Fruit fly (Drosophila melanogaster) whole organism, prepupa: ENCODE results near the gene Sr-CIV.

ENCODE experiments used
- Blimp-1 ChIP-seq: fragments of 200-800 bp; sonication (Bioruptor generic); optimal IDR thresholded peaks from 3 replicates; lab custom pipeline; 2017; ENCODE audit warnings: missing biosample characterization, missing genetic modification characterization, mild to moderate bottlenecking, moderate library complexity, missing genetic modification reagents
- CG10631 ChIP-seq: fragments of 200-800 bp; sonication (Bioruptor generic); optimal IDR thresholded peaks from 2 replicates; lab custom pipeline; 2016; ENCODE audit warnings: missing biosample characterization, missing genetic modification characterization
- CG10669 ChIP-seq: fragments of 200-800 bp; sonication (Bioruptor generic); optimal IDR thresholded peaks from 3 replicates; lab custom pipeline; 2018; ENCODE audit warnings: missing biosample characterization, mild to moderate bottlenecking, missing genetic modification characterization, moderate library complexity
- CG11762 ChIP-seq: fragments of 200-800 bp; sonication (Bioruptor generic); optimal IDR thresholded peaks from 3 replicates; lab custom pipeline; 2016; ENCODE audit warnings: missing biosample characterization, missing genetic modification characterization; ENCODE audit not compliant: insufficient read depth
- CG11902 ChIP-seq: fragments of 200-800 bp; sonication (Bioruptor generic); optimal IDR thresholded peaks from 3 replicates; lab custom pipeline; 2016; ENCODE audit warnings: missing biosample characterization, missing genetic modification characterization
- CG15336 ChIP-seq: fragments of 200-800 bp; sonication (Bioruptor generic); IDR thresholded peaks from 2 replicates; pipeline ENCODE4 v1.3.6; 2022; ENCODE audit warnings: missing biosample characterization, missing genetic modification characterization
- CG1621 ChIP-seq: fragments of 200-800 bp; sonication (Bioruptor generic); optimal IDR thresholded peaks from 3 replicates; lab custom pipeline; 2018; ENCODE audit warnings: missing biosample characterization, mild to moderate bottlenecking, missing genetic modification characterization
- CG3032 ChIP-seq: fragments of 200-800 bp; optimal IDR thresholded peaks from 2 replicates; lab custom pipeline; 2019; ENCODE audit warnings: missing biosample characterization, mild to moderate bottlenecking, missing genetic modification characterization, moderate library complexity
- CG31627 ChIP-seq: fragments of 200-800 bp; sonication (Bioruptor generic); optimal IDR thresholded peaks from 3 replicates; lab custom pipeline; 2016; ENCODE audit warnings: missing biosample characterization, missing genetic modification characterization
- CG3919 ChIP-seq: fragments of 200-800 bp; sonication (Bioruptor generic); optimal IDR thresholded peaks from 3 replicates; lab custom pipeline; 2016; ENCODE audit warnings: missing biosample characterization, missing genetic modification characterization
- CG4318 ChIP-seq: fragments of 200-800 bp; sonication (Bioruptor generic); optimal IDR thresholded peaks from 3 replicates; lab custom pipeline; 2017; ENCODE audit warnings: missing biosample characterization, mild to moderate bottlenecking, missing genetic modification characterization
- CG6163 ChIP-seq: fragments of 200-800 bp; sonication (Bioruptor generic); IDR thresholded peaks from 3 replicates; pipeline ENCODE4 v1.3.6; 2022; ENCODE audit warnings: missing biosample characterization, missing genetic modification characterization
- CG6276 ChIP-seq: fragments of 200-800 bp; sonication (Bioruptor generic); optimal IDR thresholded peaks from 2 replicates; lab custom pipeline; 2017; ENCODE audit warnings: missing biosample characterization, mild to moderate bottlenecking, missing genetic modification characterization
- CG6792 ChIP-seq: fragments of 200-800 bp; sonication (Bioruptor generic); optimal IDR thresholded peaks from 3 replicates; lab custom pipeline; 2016; ENCODE audit warnings: missing biosample characterization, missing genetic modification characterization
- CG6808 ChIP-seq: fragments of 200-800 bp; sonication (Bioruptor generic); optimal IDR thresholded peaks from 3 replicates; lab custom pipeline; 2017; ENCODE audit warnings: missing biosample characterization, missing genetic modification characterization, mild to moderate bottlenecking, moderate library complexity, missing genetic modification reagents
- CG7368 ChIP-seq: fragments of 200-800 bp; sonication (Bioruptor generic); optimal IDR thresholded peaks from 3 replicates; lab custom pipeline; 2016; ENCODE audit warnings: missing biosample characterization, missing genetic modification characterization
- CG8119 ChIP-seq: fragments of 200-800 bp; sonication (Bioruptor generic); IDR thresholded peaks from 3 replicates; pipeline ENCODE4 v1.3.6; 2022; ENCODE audit warnings: missing biosample characterization, missing genetic modification characterization
- CG8632 ChIP-seq: fragments of 200-800 bp; sonication (Bioruptor generic); optimal IDR thresholded peaks from 3 replicates; lab custom pipeline; 2016; ENCODE audit warnings: missing biosample characterization, missing genetic modification characterization
- CG9139 ChIP-seq: fragments of 200-800 bp; sonication (Bioruptor generic); optimal IDR thresholded peaks from 3 replicates; lab custom pipeline; 2017; ENCODE audit warnings: missing biosample characterization, mild to moderate bottlenecking, missing genetic modification characterization
- Eip75B ChIP-seq: fragments of 200-800 bp; sonication (Bioruptor generic); optimal IDR thresholded peaks from 3 replicates; lab custom pipeline; 2016; ENCODE audit warnings: missing biosample characterization, missing genetic modification characterization
- Eip78C ChIP-seq: fragments of 200-800 bp; sonication (Bioruptor generic); peaks from one replicate; lab custom pipeline; 2016; ENCODE audit warnings: missing biosample characterization, missing genetic modification characterization
- Eip93F ChIP-seq: fragments of 200-800 bp; sonication (Bioruptor generic); optimal IDR thresholded peaks from 2 replicates; lab custom pipeline; 2016; ENCODE audit warnings: missing biosample characterization, mild to moderate bottlenecking, missing genetic modification characterization
- Ets21C ChIP-seq: fragments of 200-800 bp; sonication (Bioruptor generic); optimal IDR thresholded peaks from 3 replicates; lab custom pipeline; 2016; ENCODE audit warnings: missing biosample characterization, missing genetic modification characterization
- Ets96B ChIP-seq: fragments of 200-800 bp; optimal IDR thresholded peaks from 2 replicates; lab custom pipeline; 2019; ENCODE audit warnings: missing biosample characterization, mild to moderate bottlenecking, missing genetic modification characterization, moderate library complexity
- Hr4 ChIP-seq: fragments of 200-800 bp; sonication (Bioruptor generic); optimal IDR thresholded peaks from 3 replicates; lab custom pipeline; 2016; ENCODE audit warnings: missing biosample characterization, missing genetic modification characterization
- Lpt ChIP-seq: fragments of 200-800 bp; sonication (Bioruptor generic); optimal IDR thresholded peaks from 3 replicates; lab custom pipeline; 2016; ENCODE audit warnings: missing biosample characterization, missing genetic modification characterization
- Sox15 ChIP-seq: fragments of 200-800 bp; sonication (Bioruptor generic); optimal IDR thresholded peaks from 3 replicates; lab custom pipeline; 2016; ENCODE audit warnings: missing biosample characterization, missing genetic modification characterization
- achi ChIP-seq: fragments of 200-800 bp; sonication (Bioruptor generic); optimal IDR thresholded peaks from 3 replicates; lab custom pipeline; 2016; ENCODE audit warnings: missing biosample characterization, missing genetic modification characterization
- acj6 ChIP-seq: fragments of 200-800 bp; sonication (Bioruptor generic); optimal IDR thresholded peaks from 3 replicates; lab custom pipeline; 2016; ENCODE audit warnings: missing biosample characterization, missing genetic modification characterization
- cyc ChIP-seq: fragments of 200-800 bp; sonication (Bioruptor generic); optimal IDR thresholded peaks from 3 replicates; lab custom pipeline; 2016; ENCODE audit warnings: missing biosample characterization, missing genetic modification characterization
- dac ChIP-seq: fragments of 200-800 bp; sonication (Bioruptor generic); optimal IDR thresholded peaks from 2 replicates; lab custom pipeline; 2017; ENCODE audit warnings: missing biosample characterization, mild to moderate bottlenecking, missing genetic modification characterization
- dsx ChIP-seq: fragments of 200-800 bp; optimal IDR thresholded peaks from 3 replicates; lab custom pipeline; 2019; ENCODE audit warnings: missing biosample characterization, mild to moderate bottlenecking, missing genetic modification characterization, moderate library complexity; ENCODE audit not compliant: poor library complexity, severe bottlenecking
- eg ChIP-seq: fragments of 200-800 bp; sonication (Bioruptor generic); IDR thresholded peaks from 3 replicates; pipeline ENCODE4 v1.3.6; 2022; ENCODE audit warnings: missing biosample characterization, missing genetic modification characterization
- esn ChIP-seq: fragments of 200-800 bp; sonication (Bioruptor generic); optimal IDR thresholded peaks from 2 replicates; lab custom pipeline; 2016; ENCODE audit warnings: missing biosample characterization, mild to moderate bottlenecking, missing genetic modification characterization, moderate library complexity
- fd59A ChIP-seq: fragments of 200-800 bp; sonication (Bioruptor generic); optimal IDR thresholded peaks from 2 replicates; lab custom pipeline; 2017; ENCODE audit warnings: missing biosample characterization, mild to moderate bottlenecking, missing genetic modification characterization, missing genetic modification reagents
- fkh ChIP-seq: fragments of 200-800 bp; sonication (Bioruptor generic); optimal IDR thresholded peaks from 3 replicates; lab custom pipeline; 2017; ENCODE audit warnings: missing biosample characterization, mild to moderate bottlenecking, missing genetic modification characterization, moderate library complexity
- pdm3 ChIP-seq: fragments of 200-800 bp; sonication (Bioruptor generic); optimal IDR thresholded peaks from 3 replicates; lab custom pipeline; 2016; ENCODE audit warnings: missing biosample characterization, missing genetic modification characterization
- spab ChIP-seq: fragments of 200-800 bp; sonication (Bioruptor generic); optimal IDR thresholded peaks from 2 replicates; lab custom pipeline; 2017; ENCODE audit warnings: missing biosample characterization, mild to moderate bottlenecking, missing genetic modification characterization, missing genetic modification reagents
- svp ChIP-seq: fragments of 200-800 bp; sonication (Bioruptor generic); peaks from one replicate; lab custom pipeline; 2016; ENCODE audit warnings: missing biosample characterization, missing genetic modification characterization
- topi ChIP-seq: fragments of 200-800 bp; sonication (Bioruptor generic); optimal IDR thresholded peaks from 3 replicates; lab custom pipeline; 2016; ENCODE audit warnings: missing biosample characterization, missing genetic modification characterization

The Sr-CIV gene

DNA sequence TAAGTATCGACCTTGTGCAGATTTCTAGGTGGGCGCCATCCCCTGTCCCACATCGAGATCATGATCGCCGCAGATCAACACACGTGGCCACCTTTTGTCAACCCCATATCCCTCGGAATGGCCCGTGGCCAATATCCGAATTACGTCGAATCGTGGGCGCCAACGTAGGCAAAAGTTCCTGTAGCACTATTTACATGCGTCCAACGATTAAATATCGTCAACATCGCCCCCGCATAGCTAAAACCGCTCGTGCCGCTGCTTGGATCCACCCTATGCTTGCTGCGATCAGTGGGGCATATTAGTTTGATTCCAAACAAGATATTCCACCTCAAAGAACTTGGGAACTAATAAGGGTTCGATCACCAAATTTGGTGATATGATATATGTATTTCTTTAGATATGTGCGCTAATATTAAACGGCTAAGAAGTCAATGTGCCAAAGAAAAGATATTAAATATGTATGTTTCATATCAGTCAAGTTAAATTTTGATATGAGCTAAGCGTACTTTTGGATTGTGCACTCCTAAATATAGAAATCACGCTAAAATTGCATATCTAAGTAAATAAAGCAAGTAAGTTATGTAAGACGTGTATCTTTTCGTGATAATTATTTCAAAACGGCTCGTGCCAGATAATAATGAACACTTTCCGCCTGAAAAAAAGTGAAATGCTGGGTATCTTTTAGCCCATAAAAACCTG, 46.6 kb downstream of the Sr-CIV start (continued):
- TF ChIP-seq Eip78C (GFP tag; lab: Kevin White, UChicago) (peak; percentile 84), CG11902 (GFP tag; lab: Kevin White, UChicago) (no peak), acj6 (GFP tag; lab: Kevin White, UChicago) (no peak), CG6792 (GFP tag; lab: Kevin White, UChicago) (no peak), eg (GFP tag; lab: Robert Waterston, UW) (no peak)

DNA sequence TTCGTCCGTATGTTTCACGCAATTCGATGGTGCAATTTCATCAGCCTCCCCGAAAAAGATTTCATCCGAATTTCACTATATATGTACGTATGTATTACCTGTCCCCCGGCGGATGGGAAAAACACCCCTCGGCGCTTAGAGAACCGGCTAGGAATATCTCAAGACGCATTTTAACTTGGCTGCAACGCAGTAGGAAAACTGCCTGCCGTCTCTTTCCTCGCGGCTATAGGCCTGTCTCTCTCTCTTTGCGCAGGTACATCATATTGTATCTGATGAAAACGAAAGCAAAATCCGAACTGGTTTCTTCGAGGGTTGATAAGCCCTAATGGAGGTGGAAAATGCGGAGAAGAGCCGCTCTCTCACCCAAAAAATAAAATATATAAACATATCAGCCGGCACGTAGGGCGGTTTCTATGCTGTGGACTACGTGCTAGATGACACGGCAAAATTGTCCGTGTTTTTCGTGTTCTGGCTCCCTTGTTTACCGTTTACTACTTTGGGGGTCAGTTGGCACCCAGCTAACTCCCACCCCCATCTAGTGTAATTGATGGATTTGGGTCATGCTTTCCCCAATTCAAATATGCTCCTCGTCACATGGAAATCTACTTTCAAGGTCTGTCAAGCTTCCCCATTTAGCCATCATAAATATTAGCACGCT, 47.3 kb downstream of the Sr-CIV start:
- no peak for TF ChIP-seq CG3032 (tag; lab: Kevin White, UChicago)
- no peak for TF ChIP-seq achi (GFP tag; lab: Kevin White, UChicago)
- TF ChIP-seq CG9139 (GFP tag; lab: Kevin White, UChicago), result no peak
- TF ChIP-seq spab (GFP tag; lab: Kevin White, UChicago), result no peak
- no peak for TF ChIP-seq dac
- TF ChIP-seq Lpt (GFP tag; lab: Kevin White, UChicago), result no peak
- TF ChIP-seq CG11762 (GFP tag; lab: Kevin White, UChicago), result no peak
- peak; percentile 27 for TF ChIP-seq Eip78C (GFP tag; lab: Kevin White, UChicago)
- peak; percentile 70 for TF ChIP-seq Blimp-1 (GFP tag; lab: Kevin White, UChicago)
- no peak for TF ChIP-seq cyc (GFP tag; lab: Kevin White, UChicago)
- no peak for TF ChIP-seq CG3919 (GFP tag; lab: Kevin White, UChicago)
- no peak for TF ChIP-seq CG7368 (GFP tag; lab: Kevin White, UChicago)

DNA sequence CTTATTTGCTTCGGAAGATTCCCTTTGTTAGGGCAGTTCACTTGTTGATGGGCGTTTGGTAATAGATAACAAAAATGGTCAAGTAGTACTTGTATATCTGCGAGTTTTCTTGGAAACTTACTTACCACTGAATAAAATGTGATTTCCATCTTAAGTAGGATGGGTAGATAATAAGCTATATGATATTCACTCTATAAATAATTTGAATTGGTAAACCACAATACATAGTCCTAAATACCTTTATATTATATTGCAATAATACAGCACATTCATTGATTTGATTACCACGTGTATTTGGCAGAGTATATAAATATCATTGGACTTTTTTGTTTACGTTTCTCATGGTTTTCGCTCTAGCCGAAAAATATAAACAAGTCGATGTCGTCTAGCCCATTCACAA, 47.9 kb downstream of the Sr-CIV start:
- TF ChIP-seq CG4318 (no peak), fkh (GFP tag; lab: Kevin White, UChicago) (peak; percentile 49), Ets21C (GFP tag; lab: Kevin White, UChicago) (no peak), eg (GFP tag; lab: Robert Waterston, UW) (no peak), Lpt (GFP tag; lab: Kevin White, UChicago) (no peak), CG9139 (GFP tag; lab: Kevin White, UChicago) (no peak), Eip93F (GFP tag; lab: Kevin White, UChicago) (no peak), fd59A (GFP tag; lab: Kevin White, UChicago) (no peak), Eip75B (GFP tag; lab: Kevin White, UChicago) (no peak), Blimp-1 (GFP tag; lab: Kevin White, UChicago) (no peak), topi (GFP tag; lab: Kevin White, UChicago) (no peak), CG6808 (no peak), acj6 (GFP tag; lab: Kevin White, UChicago) (no peak), CG8119 (GFP tag; lab: Robert Waterston, UW) (no peak), CG7368 (GFP tag; lab: Kevin White, UChicago) (no peak), CG11902 (GFP tag; lab: Kevin White, UChicago) (no peak), CG6276 (GFP tag; lab: Kevin White, UChicago) (no peak), pdm3 (GFP tag; lab: Kevin White, UChicago) (no peak), Sox15 (no peak), cyc (GFP tag; lab: Kevin White, UChicago) (no peak), Eip78C (GFP tag; lab: Kevin White, UChicago) (peak; percentile 68), CG15336 (GFP tag; lab: Robert Waterston, UW) (0 out of 2 replicates have a peak, but pooled peaks have one; percentile 26), Hr4 (GFP tag; lab: Kevin White, UChicago) (no peak), CG6792 (GFP tag; lab: Kevin White, UChicago) (no peak), CG3032 (tag; lab: Kevin White, UChicago) (no peak)

DNA sequence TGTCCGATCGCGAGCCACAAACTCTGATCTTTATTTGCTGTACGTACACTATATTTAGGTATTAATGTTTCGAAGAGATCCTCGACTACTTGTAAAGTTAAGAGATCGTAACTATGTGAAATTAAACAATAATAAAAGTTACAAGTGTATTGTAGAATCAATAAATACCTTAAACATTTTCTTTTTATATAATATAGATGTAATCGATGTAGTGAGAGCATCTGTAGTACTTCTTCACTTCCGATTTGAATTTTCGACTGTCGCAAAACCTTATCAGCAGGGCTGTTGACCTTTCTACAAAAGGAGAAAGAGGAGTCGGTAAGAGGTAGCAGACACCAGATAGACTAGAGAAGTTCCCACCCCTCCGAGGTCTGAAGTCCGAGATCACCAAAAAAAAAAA, 48.7 kb downstream of the Sr-CIV start:
- TF ChIP-seq CG1621 (no peak), CG6808 (no peak), fd59A (GFP tag; lab: Kevin White, UChicago) (no peak), CG10631 (no peak), CG6163 (GFP tag; lab: Robert Waterston, UW) (no peak), topi (GFP tag; lab: Kevin White, UChicago) (peak; percentile 27), Blimp-1 (GFP tag; lab: Kevin White, UChicago) (no peak), CG10669 (peak; percentile 2), pdm3 (GFP tag; lab: Kevin White, UChicago) (no peak), CG7368 (GFP tag; lab: Kevin White, UChicago) (no peak), dsx (GFP tag; lab: Kevin White, UChicago) (no peak), CG3032 (tag; lab: Kevin White, UChicago) (peak; percentile 17), acj6 (GFP tag; lab: Kevin White, UChicago) (peak; percentile 2), CG31627 (GFP tag; lab: Kevin White, UChicago) (peak; percentile 18), Eip75B (GFP tag; lab: Kevin White, UChicago) (no peak), CG8632 (GFP tag; lab: Kevin White, UChicago) (no peak), Ets96B (tag; lab: Kevin White, UChicago) (peak; percentile 21), CG11902 (GFP tag; lab: Kevin White, UChicago) (no peak), cyc (GFP tag; lab: Kevin White, UChicago) (peak; percentile 15), svp (GFP tag; lab: Kevin White, UChicago) (peak; percentile 99), Eip78C (GFP tag; lab: Kevin White, UChicago) (peak; percentile 81), esn (GFP tag; lab: Kevin White, UChicago) (peak; percentile 56)
